Worm (Caenorhabditis elegans) whole organism, early embryonic: ENCODE results near the gene sod-5.

Source experiments
- B0310.2 ChIP-seq: sonication (generic microtip); optimal IDR thresholded peaks from 2 replicates; lab custom pipeline; 2016; ENCODE audit warnings: mild to moderate bottlenecking, missing genetic modification characterization, missing compliant biosample characterization
- F13C5.2 ChIP-seq: sonication (generic microtip); optimal IDR thresholded peaks from 2 replicates; lab custom pipeline; 2017; ENCODE audit warnings: mild to moderate bottlenecking, missing genetic modification characterization, inconsistent platforms, missing compliant biosample characterization
- ama-1 ChIP-seq: fragments of 150-350 bp; optimal IDR thresholded peaks from 2 replicates; lab custom pipeline; 2014
- ceh-13 ChIP-seq: fragments of 200-800 bp; sonication (Bioruptor generic); optimal IDR thresholded peaks from 2 replicates; lab custom pipeline; 2018; ENCODE audit warnings: mild to moderate bottlenecking, missing genetic modification characterization, missing compliant biosample characterization
- ceh-36 ChIP-seq: sonication (generic microtip); optimal IDR thresholded peaks from 2 replicates; lab custom pipeline; 2016; ENCODE audit warnings: missing genetic modification characterization, inconsistent platforms, missing compliant biosample characterization
- hmg-4 ChIP-seq: fragments of 200-800 bp; sonication (Bioruptor generic); optimal IDR thresholded peaks from 2 replicates; lab custom pipeline; 2018; ENCODE audit warnings: mild to moderate bottlenecking, missing genetic modification characterization, missing compliant biosample characterization
- hnd-1 ChIP-seq: sonication (generic microtip); optimal IDR thresholded peaks from 2 replicates; lab custom pipeline; 2016; ENCODE audit warnings: missing genetic modification characterization, missing compliant biosample characterization
- pes-1 ChIP-seq: fragments of 200-800 bp; sonication (Bioruptor generic); IDR thresholded peaks from 2 replicates; pipeline ENCODE4 v1.3.6; 2022; ENCODE audit warnings: missing genetic modification reagents, missing genetic modification characterization, missing compliant biosample characterization
- tbx-11 ChIP-seq: fragments of 200-800 bp; sonication (Bioruptor generic); IDR thresholded peaks from 2 replicates; pipeline ENCODE4 v1.3.6; 2022; ENCODE audit warnings: missing genetic modification characterization, missing compliant biosample characterization

DNA sequence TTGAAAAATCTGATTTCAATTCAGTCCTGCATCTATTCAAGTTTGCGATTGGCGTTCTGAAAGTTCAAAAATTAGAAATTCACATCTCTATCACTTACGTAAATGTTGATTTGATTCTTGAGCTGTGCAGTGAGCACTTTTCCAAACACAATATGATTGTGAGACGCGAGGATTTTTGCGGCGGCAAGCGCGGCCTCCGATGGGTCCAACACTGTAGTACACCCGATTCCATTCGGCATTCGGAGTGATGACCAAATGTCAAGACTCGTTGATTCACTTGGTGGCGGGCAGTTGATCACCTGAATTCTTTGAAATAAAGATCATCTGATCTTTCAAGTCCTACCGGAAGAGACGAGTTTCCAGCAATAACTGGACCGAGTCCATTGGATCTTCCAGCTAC, 47.7 kb upstream of the sod-5 start:
- TF ChIP-seq hnd-1 (tag; lab: Kevin White, UChicago) = no peak
- no peak for TF ChIP-seq ceh-36 (tag; lab: Kevin White, UChicago)
- TF ChIP-seq ama-1 (lab: Kevin White, UChicago) = no peak
- TF ChIP-seq pes-1 = no peak
- TF ChIP-seq tbx-11 (GFP tag; lab: Robert Waterston, UW) = no peak
- no peak for TF ChIP-seq ceh-13
- no peak for TF ChIP-seq B0310.2 (tag; lab: Kevin White, UChicago)
- TF ChIP-seq hmg-4 (GFP tag; lab: Kevin White, UChicago) = no peak
- no peak for TF ChIP-seq F13C5.2 (tag; lab: Kevin White, UChicago)
